1 fruit fly cellular context compared by ENCODE assay signal in the genomic region with DNA sequence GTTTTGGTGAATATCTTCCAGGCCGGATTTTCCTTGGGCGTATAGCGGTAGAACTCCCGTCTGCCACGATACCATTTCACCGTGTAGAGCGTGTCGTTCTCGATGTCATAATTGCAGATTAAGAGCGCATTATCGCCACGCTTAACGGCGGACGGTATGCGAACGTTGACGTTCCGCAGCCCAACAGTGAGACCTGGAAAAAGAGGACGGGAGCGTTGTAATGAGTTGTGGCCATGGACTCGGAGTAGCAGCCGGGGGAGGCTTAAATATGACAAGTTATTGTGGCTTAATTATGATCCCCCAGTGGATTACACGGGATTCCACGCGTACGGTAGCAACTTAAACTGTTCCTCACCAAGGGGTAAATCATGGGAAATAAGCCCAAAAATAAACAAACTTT.
A peak's percentile ranks its signal among the peaks of the same experiment; 100 is the strongest.
TF ChIP-seq lines count a peak whose summit lies in the region.

No protein-coding gene starts in this region.

TF ChIP-seq in whole organism, embryonic, 481 proteins besides CTCF, POLR2A, EP300 and RAD21 (continued from another document):
- TF ChIP-seq Neu2 (GFP tag; optimal IDR thresholded peaks at IDR 0.05; lab: Kevin White, UChicago; ENCODE audit: borderline replicate concordance) = no peak
- TF ChIP-seq ase (GFP tag; IDR thresholded peaks at IDR 0.05; lab: Robert Waterston, UW) = no peak
- no peak for TF ChIP-seq Ets97D (GFP tag; optimal IDR thresholded peaks at IDR 0.05; lab: Kevin White, UChicago)
- no peak for TF ChIP-seq fru (optimal IDR thresholded peaks at IDR 0.05; lab: Kevin White, UChicago)
- TF ChIP-seq ac (GFP tag; optimal IDR thresholded peaks at IDR 0.05; lab: Kevin White, UChicago) = no peak
- no peak for TF ChIP-seq pita (GFP tag; optimal IDR thresholded peaks at IDR 0.05; lab: Kevin White, UChicago)
- TF ChIP-seq CkIIα-i1 (GFP tag; IDR thresholded peaks at IDR 0.05; lab: Robert Waterston, UW) = no peak
- 0 out of 2 replicates have a peak, but pooled peaks have one; percentile 32 for TF ChIP-seq H2.0 (GFP tag; IDR thresholded peaks at IDR 0.05; lab: Robert Waterston, UW)
- TF ChIP-seq CG1603 (tag; optimal IDR thresholded peaks at IDR 0.05; lab: Kevin White, UChicago) = peak; percentile 30
- TF ChIP-seq CG6854 (GFP tag; optimal IDR thresholded peaks at IDR 0.05; lab: Kevin White, UChicago) = no peak
- 0 out of 2 replicates have a peak, but pooled peaks have one; percentile 4 for TF ChIP-seq CG11696 (GFP tag; IDR thresholded peaks at IDR 0.05; lab: Robert Waterston, UW)
- no peak for TF ChIP-seq Aef1 (GFP tag; IDR thresholded peaks at IDR 0.05; lab: Robert Waterston, UW)
- no peak for TF ChIP-seq CG17568 (GFP tag; optimal IDR thresholded peaks at IDR 0.05; lab: Kevin White, UChicago)
- peak; percentile 27; the same call in 1 of the 2 replicates for TF ChIP-seq chm (GFP tag; IDR thresholded peaks at IDR 0.05; lab: Robert Waterston, UW)
- no peak for TF ChIP-seq CG10462 (GFP tag; optimal IDR thresholded peaks at IDR 0.05; lab: Kevin White, UChicago)
- 0 out of 2 replicates have a peak, but pooled peaks have one; percentile 13 for TF ChIP-seq CG8765 (GFP tag; IDR thresholded peaks at IDR 0.05; lab: Robert Waterston, UW)
- no peak for TF ChIP-seq zfh2 (GFP tag; optimal IDR thresholded peaks at IDR 0.05; lab: Kevin White, UChicago)
- TF ChIP-seq CG7987 (GFP tag; optimal IDR thresholded peaks at IDR 0.05; lab: Kevin White, UChicago) = no peak
- TF ChIP-seq CG17359 (tag; optimal IDR thresholded peaks at IDR 0.05; lab: Kevin White, UChicago) = no peak
- TF ChIP-seq Fer1 (GFP tag; optimal IDR thresholded peaks at IDR 0.05; lab: Kevin White, UChicago) = no peak
- no peak for TF ChIP-seq tna (GFP tag; IDR thresholded peaks at IDR 0.05; lab: Robert Waterston, UW; ENCODE audit: partially characterized antibody)
- TF ChIP-seq CG11456 (GFP tag; IDR thresholded peaks at IDR 0.05; lab: Robert Waterston, UW) = 0 out of 3 replicates have a peak, but pooled peaks have one; percentile 61
- TF ChIP-seq pfk (GFP tag; optimal IDR thresholded peaks at IDR 0.05; lab: Kevin White, UChicago) = no peak
- peak; percentile 16; the same call in 1 of the 2 replicates for TF ChIP-seq stc (GFP tag; IDR thresholded peaks at IDR 0.05; lab: Robert Waterston, UW)
- peak; percentile 42 for TF ChIP-seq CG17802 (tag; optimal IDR thresholded peaks at IDR 0.05; lab: Kevin White, UChicago)
- TF ChIP-seq ci (GFP tag; IDR thresholded peaks at IDR 0.05; lab: Robert Waterston, UW) = 0 out of 3 replicates have a peak, but pooled peaks have one; percentile 41
- no peak for TF ChIP-seq gt (GFP tag; IDR thresholded peaks at IDR 0.05; lab: Robert Waterston, UW)
- no peak for TF ChIP-seq CHES-1-like (GFP tag; optimal IDR thresholded peaks at IDR 0.05; lab: Kevin White, UChicago)
- TF ChIP-seq CG3995 (GFP tag; optimal IDR thresholded peaks at IDR 0.05; lab: Kevin White, UChicago) = no peak
- no peak for TF ChIP-seq BEAF-32 (GFP tag; optimal IDR thresholded peaks at IDR 0.05; lab: Kevin White, UChicago)
- TF ChIP-seq CG9727 (GFP tag; optimal IDR thresholded peaks at IDR 0.05; lab: Kevin White, UChicago) = no peak
- TF ChIP-seq yki (optimal IDR thresholded peaks at IDR 0.05; lab: Kevin White, UChicago) = no peak
- TF ChIP-seq CG15514 (GFP tag; optimal IDR thresholded peaks at IDR 0.05; lab: Kevin White, UChicago) = no peak
- no peak for TF ChIP-seq CG30431 (GFP tag; optimal IDR thresholded peaks at IDR 0.05; lab: Kevin White, UChicago)
- TF ChIP-seq Trl (optimal IDR thresholded peaks at IDR 0.05; lab: Kevin White, UChicago) = no peak
- TF ChIP-seq Trl (GFP tag; optimal IDR thresholded peaks at IDR 0.05; lab: Kevin White, UChicago) = no peak
- TF ChIP-seq CG10366 (GFP tag; IDR thresholded peaks at IDR 0.05; lab: Robert Waterston, UW) = no peak
- TF ChIP-seq CG12071 (GFP tag; optimal IDR thresholded peaks at IDR 0.05; lab: Kevin White, UChicago) = peak; percentile 23
- TF ChIP-seq Antp (GFP tag; optimal IDR thresholded peaks at IDR 0.05; lab: Kevin White, UChicago) = peak; percentile 12
- no peak for TF ChIP-seq mld (GFP tag; IDR thresholded peaks at IDR 0.05; lab: Robert Waterston, UW; ENCODE audit: partially characterized antibody)
- TF ChIP-seq prd (optimal IDR thresholded peaks at IDR 0.05; lab: Kevin White, UChicago) = no peak
- TF ChIP-seq prd (GFP tag; IDR thresholded peaks at IDR 0.05; lab: Robert Waterston, UW) = peak; percentile 7; the same call in 1 of the 3 replicates
- TF ChIP-seq CG9609 (GFP tag; optimal IDR thresholded peaks at IDR 0.05; lab: Kevin White, UChicago) = no peak
- no peak for TF ChIP-seq Sox102F (GFP tag; optimal IDR thresholded peaks at IDR 0.05; lab: Kevin White, UChicago)
- TF ChIP-seq knrl (GFP tag; IDR thresholded peaks at IDR 0.05; lab: Robert Waterston, UW; ENCODE audit: partially characterized antibody) = no peak
- TF ChIP-seq Chrac-16 (GFP tag; optimal IDR thresholded peaks at IDR 0.05; lab: Kevin White, UChicago) = no peak
- no peak for TF ChIP-seq grau (tag; optimal IDR thresholded peaks at IDR 0.05; lab: Kevin White, UChicago)
- TF ChIP-seq Atf6 (GFP tag; IDR thresholded peaks at IDR 0.05; lab: Robert Waterston, UW) = peak; percentile 34; the same call in 1 of the 2 replicates
- no peak; the same call in 2 of the 3 replicates for TF ChIP-seq CG34422 (GFP tag; IDR thresholded peaks at IDR 0.05; lab: Robert Waterston, UW)
- TF ChIP-seq CG4617 (GFP tag; optimal IDR thresholded peaks at IDR 0.05; lab: Kevin White, UChicago; ENCODE audit: borderline replicate concordance) = no peak
- TF ChIP-seq CG14441 (GFP tag; IDR thresholded peaks at IDR 0.05; lab: Robert Waterston, UW) = peak; percentile 49; the same call in 1 of the 2 replicates
- peak; percentile 76 for TF ChIP-seq Med (GFP tag; lab: Kevin White, UChicago)
- TF ChIP-seq wek (GFP tag; optimal IDR thresholded peaks at IDR 0.05; lab: Kevin White, UChicago) = peak; percentile 14
- TF ChIP-seq CG30403 (GFP tag; optimal IDR thresholded peaks at IDR 0.05; lab: Kevin White, UChicago) = no peak
- peak; percentile 30; the same call in 1 of the 3 replicates for TF ChIP-seq CG7357 (GFP tag; IDR thresholded peaks at IDR 0.05; lab: Robert Waterston, UW)
- TF ChIP-seq crp (GFP tag; optimal IDR thresholded peaks at IDR 0.05; lab: Kevin White, UChicago) = no peak
- TF ChIP-seq Ptx1 (GFP tag; IDR thresholded peaks at IDR 0.05; lab: Robert Waterston, UW) = no peak; the same call in 1 of the 2 replicates
- no peak for TF ChIP-seq gcm (GFP tag; optimal IDR thresholded peaks at IDR 0.05; lab: Kevin White, UChicago)
- 0 out of 2 replicates have a peak, but pooled peaks have one; percentile 25 for TF ChIP-seq Ada2b (GFP tag; IDR thresholded peaks at IDR 0.05; lab: Robert Waterston, UW)
- TF ChIP-seq Atf3 (GFP tag; optimal IDR thresholded peaks at IDR 0.05; lab: Kevin White, UChicago) = no peak
- TF ChIP-seq oc (tag; optimal IDR thresholded peaks at IDR 0.05; lab: Kevin White, UChicago) = peak; percentile 42
- no peak for TF ChIP-seq slbo (GFP tag; IDR thresholded peaks at IDR 0.05; lab: Robert Waterston, UW)
- TF ChIP-seq CG6791 (GFP tag; IDR thresholded peaks at IDR 0.05; lab: Robert Waterston, UW; ENCODE audit: partially characterized antibody) = 0 out of 3 replicates have a peak, but pooled peaks have one; percentile 25
- TF ChIP-seq CG8281 (tag; optimal IDR thresholded peaks at IDR 0.05; lab: Kevin White, UChicago) = no peak
- peak; percentile 67 for TF ChIP-seq CG12769 (tag; optimal IDR thresholded peaks at IDR 0.05; lab: Kevin White, UChicago)
- no peak for TF ChIP-seq HmgZ (tag; optimal IDR thresholded peaks at IDR 0.05; lab: Kevin White, UChicago)
- 0 out of 4 replicates have a peak, but pooled peaks have one; percentile 35 for TF ChIP-seq chinmo (GFP tag; IDR thresholded peaks at IDR 0.05; lab: Robert Waterston, UW; ENCODE audit: partially characterized antibody)
- TF ChIP-seq CG11398 (GFP tag; optimal IDR thresholded peaks at IDR 0.05; lab: Kevin White, UChicago) = no peak
- no peak for TF ChIP-seq trem (tag; optimal IDR thresholded peaks at IDR 0.05; lab: Kevin White, UChicago)
- no peak for TF ChIP-seq esg (GFP tag; conservative IDR thresholded peaks at IDR 0.05; lab: Robert Waterston, UW)
- peak; percentile 35; the same call in 1 of the 4 replicates for TF ChIP-seq Gug (GFP tag; IDR thresholded peaks at IDR 0.05; lab: Robert Waterston, UW)
- 0 out of 2 replicates have a peak, but pooled peaks have one; percentile 50 for TF ChIP-seq CG6272 (GFP tag; IDR thresholded peaks at IDR 0.05; lab: Robert Waterston, UW)
- TF ChIP-seq lbe (GFP tag; optimal IDR thresholded peaks at IDR 0.05; lab: Kevin White, UChicago) = no peak
- TF ChIP-seq row (GFP tag; IDR thresholded peaks at IDR 0.05; lab: Robert Waterston, UW) = peak; percentile 58; the same call in 2 of the 3 replicates
- 0 out of 2 replicates have a peak, but pooled peaks have one; percentile 26 for TF ChIP-seq HLH3B (GFP tag; IDR thresholded peaks at IDR 0.05; lab: Robert Waterston, UW)
- no peak for TF ChIP-seq Dbx (GFP tag; IDR thresholded peaks at IDR 0.05; lab: Robert Waterston, UW)
- TF ChIP-seq Hand (GFP tag; optimal IDR thresholded peaks at IDR 0.05; lab: Kevin White, UChicago) = no peak
- TF ChIP-seq cwo (GFP tag; optimal IDR thresholded peaks at IDR 0.05; lab: Kevin White, UChicago) = no peak
- no peak for TF ChIP-seq CG31441 (GFP tag; IDR thresholded peaks at IDR 0.05; lab: Robert Waterston, UW)
- no peak for TF ChIP-seq Abd-B (GFP tag; optimal IDR thresholded peaks at IDR 0.05; lab: Kevin White, UChicago)
- TF ChIP-seq so (GFP tag; IDR thresholded peaks at IDR 0.05; lab: Robert Waterston, UW) = no peak
- peak in 1 of 2 experiments; percentile 36 for TF ChIP-seq Pdp1 (GFP tag; optimal IDR thresholded peaks at IDR 0.05; lab: Kevin White, UChicago)
- no peak for TF ChIP-seq CG12155 (GFP tag; optimal IDR thresholded peaks at IDR 0.05; lab: Kevin White, UChicago)
- TF ChIP-seq nau (GFP tag; optimal IDR thresholded peaks at IDR 0.05; lab: Kevin White, UChicago) = no peak
- TF ChIP-seq sisA (GFP tag; IDR thresholded peaks at IDR 0.05; lab: Robert Waterston, UW) = 0 out of 2 replicates have a peak, but pooled peaks have one; percentile 12
- TF ChIP-seq tgo (GFP tag; IDR thresholded peaks at IDR 0.05; lab: Robert Waterston, UW) = no peak
- TF ChIP-seq jigr1 (GFP tag; IDR thresholded peaks at IDR 0.05; lab: Robert Waterston, UW) = 0 out of 3 replicates have a peak, but pooled peaks have one; percentile 36
- TF ChIP-seq CG2199 (GFP tag; IDR thresholded peaks at IDR 0.05; lab: Robert Waterston, UW) = 0 out of 3 replicates have a peak, but pooled peaks have one; percentile 60
- peak; percentile 17; the same call in 1 of the 3 replicates for TF ChIP-seq CG14050 (GFP tag; IDR thresholded peaks at IDR 0.05; lab: Robert Waterston, UW)
- TF ChIP-seq CG4360 (GFP tag; IDR thresholded peaks at IDR 0.05; lab: Robert Waterston, UW) = no peak
- TF ChIP-seq ara (GFP tag; IDR thresholded peaks at IDR 0.05; lab: Robert Waterston, UW) = no peak
- TF ChIP-seq MTF-1 (GFP tag; optimal IDR thresholded peaks at IDR 0.05; lab: Kevin White, UChicago; ENCODE audit: borderline replicate concordance) = no peak
- TF ChIP-seq Sin3A (optimal IDR thresholded peaks at IDR 0.05; lab: Kevin White, UChicago) = no peak
- no peak for TF ChIP-seq unpg (GFP tag; optimal IDR thresholded peaks at IDR 0.05; lab: Kevin White, UChicago)
- no peak for TF ChIP-seq ems (GFP tag; optimal IDR thresholded peaks at IDR 0.05; lab: Kevin White, UChicago)
- TF ChIP-seq CG32532 (GFP tag; IDR thresholded peaks at IDR 0.05; lab: Robert Waterston, UW) = 0 out of 2 replicates have a peak, but pooled peaks have one; percentile 12
- no peak for TF ChIP-seq E2f1 (GFP tag; IDR thresholded peaks at IDR 0.05; lab: Robert Waterston, UW)
- TF ChIP-seq Rfx (GFP tag; IDR thresholded peaks at IDR 0.05; lab: Robert Waterston, UW) = 0 out of 2 replicates have a peak, but pooled peaks have one; percentile 25
- no peak for TF ChIP-seq Dll (GFP tag; IDR thresholded peaks at IDR 0.05; lab: Robert Waterston, UW; ENCODE audit: partially characterized antibody)
- TF ChIP-seq E2f2 (GFP tag; IDR thresholded peaks at IDR 0.05; lab: Robert Waterston, UW) = no peak
- peak; percentile 57 for TF ChIP-seq mirr (GFP tag; optimal IDR thresholded peaks at IDR 0.05; lab: Kevin White, UChicago)
- no peak for TF ChIP-seq dati (GFP tag; IDR thresholded peaks at IDR 0.05; lab: Robert Waterston, UW)
- TF ChIP-seq CG10274 (GFP tag; optimal IDR thresholded peaks at IDR 0.05; lab: Kevin White, UChicago) = no peak
- TF ChIP-seq CG8290 (GFP tag; optimal IDR thresholded peaks at IDR 0.05; lab: Kevin White, UChicago) = no peak
- TF ChIP-seq CG8290 (tag; optimal IDR thresholded peaks at IDR 0.05; lab: Kevin White, UChicago) = peak in 1 of 2 experiments; percentile 47
- TF ChIP-seq CG1024 (GFP tag; IDR thresholded peaks at IDR 0.05; lab: Robert Waterston, UW) = 0 out of 2 replicates have a peak, but pooled peaks have one; percentile 3
